Fruit fly (Drosophila melanogaster) whole organism, adult: Measurements from ENCODE around the gene Ptpa.

Source experiments
- Clk ChIP-seq: fragments of 200-800 bp; sonication (Bioruptor generic); optimal IDR thresholded peaks from 2 replicates; lab custom pipeline; 2017; ENCODE audit warnings: missing biosample characterization, missing genetic modification characterization
- bab1 ChIP-seq: fragments of 200-800 bp; sonication (Bioruptor generic); optimal IDR thresholded peaks from 3 replicates; lab custom pipeline; 2019; ENCODE audit warnings: missing biosample characterization, mild to moderate bottlenecking, missing genetic modification characterization, moderate library complexity

Gene Ptpa

DNA sequence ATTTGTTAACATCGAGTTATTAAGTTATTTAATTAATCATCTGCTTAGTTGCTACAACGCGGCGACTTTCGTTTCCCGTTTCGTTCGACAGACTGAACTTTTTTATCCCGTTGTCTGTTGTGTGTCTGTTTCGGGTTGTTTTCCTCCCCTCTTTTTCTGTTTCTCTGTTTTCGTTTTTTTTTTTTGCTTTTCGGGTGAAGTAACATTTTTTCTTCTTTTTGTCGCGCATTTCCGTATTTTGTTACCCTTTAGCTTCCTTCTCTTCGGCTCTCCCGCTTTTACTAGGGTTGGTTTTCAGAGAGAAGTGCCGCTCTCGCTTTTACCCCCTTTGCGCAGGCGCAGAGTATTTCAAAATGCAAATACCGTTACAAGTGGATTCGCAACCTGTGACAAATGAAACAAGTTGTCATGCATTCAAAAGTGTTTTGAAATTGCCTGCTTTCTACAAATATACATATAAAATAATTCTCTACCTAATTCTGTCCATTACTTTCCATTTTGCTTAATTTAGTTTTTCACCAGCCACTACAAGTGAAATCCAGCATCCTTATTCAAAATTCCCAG, 49.9 kb downstream of the Ptpa start, which contains the start of gene Pgant2:
TSS of gene Pgant2 (minus strand) at position 51 of the 564 bp plus-strand sequence.
- no peak for TF ChIP-seq Clk
- no peak for TF ChIP-seq bab1
